Fruit fly (Drosophila melanogaster) whole organism, embryonic: ENCODE measurements around the gene RhoGEF4.

ENCODE experiments used
- CG10366 ChIP-seq: fragments of 200-800 bp; sonication (Bioruptor generic); IDR thresholded peaks from 2 replicates; pipeline ENCODE4 v1.3.6; 2022; ENCODE audit warnings: missing biosample characterization, missing genetic modification characterization
- CG10543 ChIP-seq: fragments of 200-800 bp; sonication (Bioruptor generic); optimal IDR thresholded peaks from 3 replicates; lab custom pipeline; 2017; ENCODE audit warnings: missing biosample characterization, mild to moderate bottlenecking, missing genetic modification characterization, moderate library complexity
- CG10654 ChIP-seq: fragments of 200-800 bp; sonication (Bioruptor generic); optimal IDR thresholded peaks from 2 replicates; lab custom pipeline; 2016; ENCODE audit warnings: missing biosample characterization, missing genetic modification characterization
- CG10959 ChIP-seq: fragments of 200-800 bp; sonication (Bioruptor generic); IDR thresholded peaks from 2 replicates; pipeline ENCODE4 v1.3.6; 2022; ENCODE audit warnings: missing biosample characterization, missing genetic modification characterization
- CG11560 ChIP-seq: fragments of 200-800 bp; sonication (Bioruptor generic); IDR thresholded peaks from 3 replicates; pipeline ENCODE4 v1.3.6; 2022; ENCODE audit warnings: missing biosample characterization, missing genetic modification characterization
- CG12236 ChIP-seq: fragments of 200-800 bp; sonication (Bioruptor generic); optimal IDR thresholded peaks from 2 replicates; lab custom pipeline; 2016; ENCODE audit warnings: missing biosample characterization, missing genetic modification characterization
- CG1233 ChIP-seq: fragments of 200-800 bp; sonication (Bioruptor generic); optimal IDR thresholded peaks from 4 replicates; lab custom pipeline; 2018; ENCODE audit warnings: missing biosample characterization, mild to moderate bottlenecking, missing genetic modification characterization
- CG13123 ChIP-seq: fragments of 200-800 bp; sonication (Bioruptor generic); optimal IDR thresholded peaks from 2 replicates; lab custom pipeline; 2016; ENCODE audit warnings: missing biosample characterization, missing genetic modification characterization
- CG13287 ChIP-seq: fragments of 200-800 bp; sonication (Bioruptor generic); IDR thresholded peaks from 2 replicates; pipeline ENCODE4 v1.3.6; 2022; ENCODE audit warnings: missing biosample characterization, missing genetic modification characterization; ENCODE audit not compliant: partially characterized antibody
- CG14860 ChIP-seq: fragments of 200-800 bp; sonication (Bioruptor generic); IDR thresholded peaks from 3 replicates; pipeline ENCODE4 v1.3.6; 2022; ENCODE audit warnings: missing biosample characterization, missing genetic modification characterization; ENCODE audit not compliant: partially characterized antibody
- CG15011 ChIP-seq: fragments of 200-800 bp; sonication (Bioruptor generic); optimal IDR thresholded peaks from 3 replicates; lab custom pipeline; 2018; ENCODE audit warnings: missing biosample characterization, mild to moderate bottlenecking, missing genetic modification characterization
- CG1529 ChIP-seq: fragments of 200-800 bp; sonication (Bioruptor generic); optimal IDR thresholded peaks from 3 replicates; lab custom pipeline; 2018; ENCODE audit warnings: missing biosample characterization, missing genetic modification characterization
- CG1647 ChIP-seq: fragments of 200-800 bp; sonication (Bioruptor generic); optimal IDR thresholded peaks from 3 replicates; lab custom pipeline; 2016; ENCODE audit warnings: missing biosample characterization, missing genetic modification characterization
- CG17186 ChIP-seq: fragments of 200-800 bp; sonication (Bioruptor generic); optimal IDR thresholded peaks from 3 replicates; lab custom pipeline; 2017; ENCODE audit warnings: missing biosample characterization, missing genetic modification reagents, missing genetic modification characterization
- CG2120 ChIP-seq: fragments of 200-800 bp; sonication (Bioruptor generic); optimal IDR thresholded peaks from 3 replicates; lab custom pipeline; 2016; ENCODE audit warnings: missing biosample characterization, missing genetic modification characterization
- CG32532 ChIP-seq: fragments of 200-800 bp; sonication (Bioruptor generic); IDR thresholded peaks from 2 replicates; pipeline ENCODE4 v1.3.6; 2022; ENCODE audit warnings: missing biosample characterization, missing genetic modification characterization
- CG34422 ChIP-seq: fragments of 200-800 bp; sonication (Bioruptor generic); IDR thresholded peaks from 3 replicates; pipeline ENCODE4 v1.3.6; 2022; ENCODE audit warnings: missing biosample characterization, missing genetic modification characterization
- CG4707 ChIP-seq: fragments of 200-800 bp; sonication (Bioruptor generic); optimal IDR thresholded peaks from 2 replicates; lab custom pipeline; 2018; ENCODE audit warnings: missing biosample characterization, mild to moderate bottlenecking, missing genetic modification characterization, moderate library complexity
- CG6654 ChIP-seq: fragments of 200-800 bp; sonication (Bioruptor generic); optimal IDR thresholded peaks from 2 replicates; lab custom pipeline; 2017; ENCODE audit warnings: missing biosample characterization, mild to moderate bottlenecking, missing genetic modification characterization
- CG7556 ChIP-seq: fragments of 200-800 bp; sonication (Bioruptor generic); optimal IDR thresholded peaks from 2 replicates; lab custom pipeline; 2017; ENCODE audit warnings: missing biosample characterization, mild to moderate bottlenecking, missing genetic modification characterization
- CG8388 ChIP-seq: fragments of 200-800 bp; sonication (Bioruptor generic); optimal IDR thresholded peaks from 2 replicates; lab custom pipeline; 2019; ENCODE audit warnings: missing biosample characterization, mild to moderate bottlenecking, missing genetic modification characterization, moderate library complexity
- CG9876 ChIP-seq: fragments of 200-800 bp; sonication (Bioruptor generic); optimal IDR thresholded peaks from 2 replicates; lab custom pipeline; 2016; ENCODE audit warnings: missing biosample characterization, missing genetic modification characterization
- CG9932 ChIP-seq: fragments of 200-800 bp; sonication (Bioruptor generic); IDR thresholded peaks from 2 replicates; pipeline ENCODE4 v1.3.6; 2022; ENCODE audit warnings: missing biosample characterization, missing genetic modification characterization
- HLH3B ChIP-seq: fragments of 200-800 bp; sonication (Bioruptor generic); IDR thresholded peaks from 2 replicates; pipeline ENCODE4 v1.3.6; 2022; ENCODE audit warnings: missing biosample characterization, missing genetic modification characterization
- Hey ChIP-seq: fragments of 200-800 bp; sonication (Bioruptor generic); optimal IDR thresholded peaks from 3 replicates; lab custom pipeline; 2018; ENCODE audit warnings: missing biosample characterization, mild to moderate bottlenecking, missing genetic modification characterization
- Hmr ChIP-seq: fragments of 200-800 bp; sonication (Bioruptor generic); optimal IDR thresholded peaks from 3 replicates; lab custom pipeline; 2017; ENCODE audit warnings: mild to moderate bottlenecking, missing biosample characterization, missing genetic modification reagents, missing genetic modification characterization
- Hr3 ChIP-seq: fragments of 200-800 bp; sonication (Bioruptor generic); optimal IDR thresholded peaks from 3 replicates; lab custom pipeline; 2016; ENCODE audit warnings: missing biosample characterization, missing genetic modification characterization
- Neu2 ChIP-seq: fragments of 200-800 bp; sonication (Bioruptor generic); optimal IDR thresholded peaks from 3 replicates; lab custom pipeline; 2016; ENCODE audit warnings: missing biosample characterization, missing genetic modification characterization, borderline replicate concordance
- Six4 ChIP-seq: fragments of 200-800 bp; sonication (Bioruptor generic); optimal IDR thresholded peaks from 2 replicates; lab custom pipeline; 2016; ENCODE audit warnings: missing biosample characterization, missing genetic modification characterization
- Sox100B ChIP-seq: fragments of 200-800 bp; sonication (Bioruptor generic); optimal IDR thresholded peaks from 3 replicates; lab custom pipeline; 2018; ENCODE audit warnings: missing biosample characterization, mild to moderate bottlenecking, missing genetic modification characterization
- bsh ChIP-seq, 2 experiments: fragments of 200-800 bp; sonication (Bioruptor generic); optimal IDR thresholded peaks; 2 replicates each; lab custom pipeline; 2017 to 2018; ENCODE audit warnings: mild to moderate bottlenecking in 2 of 2, missing biosample characterization in 2 of 2, missing genetic modification characterization in 2 of 2, moderate library complexity in 1 of 2
- cato ChIP-seq: fragments of 200-800 bp; sonication (Bioruptor generic); optimal IDR thresholded peaks from 2 replicates; lab custom pipeline; 2016; ENCODE audit warnings: missing biosample characterization, missing genetic modification characterization, borderline replicate concordance
- cg ChIP-seq: fragments of 200-800 bp; sonication (Bioruptor generic); optimal IDR thresholded peaks from 3 replicates; lab custom pipeline; 2019; ENCODE audit warnings: missing biosample characterization, mild to moderate bottlenecking, missing genetic modification characterization, moderate library complexity
- crp ChIP-seq, 2 experiments: fragments of 200-800 bp; sonication (Bioruptor generic); optimal IDR thresholded peaks; 2 replicates in 1 of 2; 3 replicates in 1 of 2; lab custom pipeline; 2017; ENCODE audit warnings: missing biosample characterization in 2 of 2, missing genetic modification characterization in 2 of 2, mild to moderate bottlenecking in 1 of 2, moderate library complexity in 1 of 2
- dpn ChIP-seq, 2 experiments: fragments of 200-800 bp; sonication (Bioruptor generic); optimal IDR thresholded peaks; 3 replicates each; lab custom pipeline; 2016; ENCODE audit warnings: missing biosample characterization in 2 of 2, missing genetic modification characterization in 2 of 2
- eyg ChIP-seq: fragments of 200-800 bp; sonication (Bioruptor generic); optimal IDR thresholded peaks from 3 replicates; lab custom pipeline; 2016; ENCODE audit warnings: missing biosample characterization, missing genetic modification characterization
- fu2 ChIP-seq: fragments of 200-800 bp; sonication (Bioruptor generic); optimal IDR thresholded peaks from 2 replicates; lab custom pipeline; 2016; ENCODE audit warnings: missing biosample characterization, missing genetic modification characterization
- hth ChIP-seq: fragments of >200 bp; optimal IDR thresholded peaks from 2 replicates; lab custom pipeline; 2017; ENCODE audit warnings: inconsistent platforms
- insv ChIP-seq, 2 experiments: fragments of 200-800 bp; sonication (Bioruptor generic); optimal IDR thresholded peaks; 3 replicates each; lab custom pipeline; 2016 to 2018; ENCODE audit warnings: missing biosample characterization in 2 of 2, missing genetic modification characterization in 2 of 2
- inv ChIP-seq: fragments of 200-800 bp; sonication (Bioruptor generic); IDR thresholded peaks from 2 replicates; pipeline ENCODE4 v1.3.6; 2022; ENCODE audit warnings: missing biosample characterization, missing genetic modification characterization; ENCODE audit not compliant: partially characterized antibody
- jigr1 ChIP-seq: fragments of 200-800 bp; sonication (Bioruptor generic); IDR thresholded peaks from 3 replicates; pipeline ENCODE4 v1.3.6; 2022; ENCODE audit warnings: missing biosample characterization, missing genetic modification characterization
- luna ChIP-seq: fragments of 200-800 bp; sonication (Bioruptor generic); optimal IDR thresholded peaks from 2 replicates; lab custom pipeline; 2016; ENCODE audit warnings: missing biosample characterization, missing genetic modification characterization
- sens-2 ChIP-seq: fragments of 200-800 bp; sonication (Bioruptor generic); IDR thresholded peaks from 2 replicates; pipeline ENCODE4 v1.3.6; 2022; ENCODE audit warnings: missing biosample characterization, missing genetic modification characterization
- sim ChIP-seq: fragments of 200-800 bp; sonication (Bioruptor generic); IDR thresholded peaks from 2 replicates; pipeline ENCODE4 v1.3.6; 2022; ENCODE audit warnings: missing biosample characterization, missing genetic modification characterization
- sna ChIP-seq: fragments of 200-800 bp; sonication (Bioruptor generic); IDR thresholded peaks from 2 replicates; pipeline ENCODE4 v1.3.6; 2022; ENCODE audit warnings: missing biosample characterization, missing genetic modification characterization; ENCODE audit not compliant: partially characterized antibody
- tap ChIP-seq: fragments of 200-800 bp; optimal IDR thresholded peaks from 3 replicates; lab custom pipeline; 2019; ENCODE audit warnings: missing biosample characterization, mild to moderate bottlenecking, missing genetic modification characterization, moderate library complexity
- vnd ChIP-seq: fragments of 200-800 bp; sonication (Bioruptor generic); IDR thresholded peaks from 3 replicates; pipeline ENCODE4 v1.3.6; 2022; ENCODE audit warnings: missing biosample characterization, missing genetic modification characterization; ENCODE audit not compliant: partially characterized antibody
- wdn ChIP-seq: fragments of 200-800 bp; sonication (Bioruptor generic); IDR thresholded peaks from 2 replicates; pipeline ENCODE4 v1.3.6; 2022; ENCODE audit warnings: missing biosample characterization, missing genetic modification characterization
- wor ChIP-seq: fragments of 200-800 bp; sonication (Bioruptor generic); IDR thresholded peaks from 2 replicates; pipeline ENCODE4 v1.3.6; 2022; ENCODE audit warnings: missing biosample characterization, missing genetic modification characterization
- yki ChIP-seq: fragments of >200 bp; optimal IDR thresholded peaks from 3 replicates; lab custom pipeline; 2018
- zfh1 ChIP-seq: fragments of 200-800 bp; sonication (Bioruptor generic); IDR thresholded peaks from 3 replicates; pipeline ENCODE4 v1.3.6; 2022; ENCODE audit warnings: missing biosample characterization, missing genetic modification characterization

Gene RhoGEF4

DNA sequence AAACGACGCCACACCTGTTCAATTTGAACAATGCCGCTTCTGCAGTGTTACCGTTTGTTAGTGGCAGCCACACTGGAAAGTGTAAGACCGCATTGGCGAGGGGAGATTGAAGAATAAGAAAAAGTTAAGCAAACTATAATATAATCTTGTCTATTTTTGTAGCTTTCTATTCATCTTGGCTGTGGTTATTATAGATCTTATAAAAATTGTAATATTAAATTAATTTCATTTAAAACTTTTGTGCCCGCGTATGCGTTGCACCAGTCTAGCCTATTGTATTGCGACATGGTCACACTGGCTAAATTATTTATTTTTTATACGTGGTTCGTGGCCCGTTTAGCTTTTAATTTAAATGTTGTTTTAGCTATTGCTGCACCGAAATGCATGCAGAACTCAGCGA, at the start of gene RhoGEF4, which contains the start of gene Rint1 (continued):
- TF ChIP-seq cato (GFP tag; lab: Kevin White, UChicago) (peak; percentile 36), zfh1 (GFP tag; lab: Robert Waterston, UW) (peak; percentile 85), CG10654 (GFP tag; lab: Kevin White, UChicago) (peak; percentile 60), CG13123 (peak; percentile 52), CG14860 (GFP tag; lab: Robert Waterston, UW) (no peak), CG11560 (tag; lab: Robert Waterston, UW) (0 out of 3 replicates have a peak, but pooled peaks have one; percentile 44), CG7556 (GFP tag; lab: Kevin White, UChicago) (peak; percentile 56), fu2 (GFP tag; lab: Kevin White, UChicago) (no peak), bsh (GFP tag; optimal IDR thresholded peaks at IDR 0.05; lab: Kevin White, UChicago) (peak in 1 of 2 experiments; percentile 72), CG15011 (GFP tag; lab: Kevin White, UChicago) (no peak), CG34422 (peak; percentile 76; the same call in 2 of the 3 replicates), CG10543 (peak; percentile 5), CG9876 (GFP tag; lab: Kevin White, UChicago) (no peak), CG10366 (peak; percentile 80), CG1647 (GFP tag; lab: Kevin White, UChicago) (peak; percentile 37), Sox100B (GFP tag; lab: Kevin White, UChicago) (no peak), CG32532 (peak; percentile 83), CG6654 (no peak), jigr1 (GFP tag; lab: Robert Waterston, UW) (peak; percentile 62; the same call in 2 of the 3 replicates), crp (GFP tag; optimal IDR thresholded peaks at IDR 0.05; lab: Kevin White, UChicago) (peak in 1 of 2 experiments; percentile 52), dpn (GFP tag; optimal IDR thresholded peaks at IDR 0.05; lab: Kevin White, UChicago) (peak; percentile 56 to 77), CG10959 (GFP tag; lab: Robert Waterston, UW) (peak; percentile 57), CG9932 (GFP tag; lab: Robert Waterston, UW) (peak; percentile 92), CG1233 (no peak), vnd (GFP tag; lab: Robert Waterston, UW) (no peak), sna (GFP tag; lab: Robert Waterston, UW) (no peak), luna (GFP tag; lab: Kevin White, UChicago) (no peak), Hey (tag; lab: Kevin White, UChicago) (no peak), cg (GFP tag; lab: Kevin White, UChicago) (no peak), sim (GFP tag; lab: Robert Waterston, UW) (no peak), CG12236 (no peak), eyg (no peak), Hmr (GFP tag; lab: Kevin White, UChicago) (peak; percentile 61), hth (lab: Kevin White, UChicago) (no peak), CG8388 (GFP tag; lab: Kevin White, UChicago) (peak; percentile 62), tap (peak; percentile 39), CG17186 (peak; percentile 78), sens-2 (GFP tag; lab: Robert Waterston, UW) (no peak), HLH3B (GFP tag; lab: Robert Waterston, UW) (peak; percentile 52; the same call in 1 of the 2 replicates), inv (GFP tag; lab: Robert Waterston, UW) (no peak), CG1529 (GFP tag; lab: Kevin White, UChicago) (peak; percentile 23), CG2120 (peak; percentile 80), CG13287 (GFP tag; lab: Robert Waterston, UW) (peak; percentile 55; the same call in 1 of the 2 replicates), insv (GFP tag; optimal IDR thresholded peaks at IDR 0.05; lab: Kevin White, UChicago) (no peak), yki (lab: Kevin White, UChicago) (no peak), Six4 (GFP tag; lab: Kevin White, UChicago) (peak; percentile 28), Hr3 (GFP tag; lab: Kevin White, UChicago) (peak; percentile 81), wdn (GFP tag; lab: Robert Waterston, UW) (peak; percentile 73), wor (peak; percentile 72), Neu2 (GFP tag; lab: Kevin White, UChicago) (no peak), CG4707 (GFP tag; lab: Kevin White, UChicago) (no peak)
